Worm (Caenorhabditis elegans) whole organism, L4 larva: Measurements from ENCODE around the gene Y66D12A.6.
A peak's percentile ranks its signal among the peaks of the same experiment; 100 is the strongest.

Experiments used
- F10B5.3 ChIP-seq: sonication (generic microtip); optimal IDR thresholded peaks from 2 replicates; lab custom pipeline; 2016; ENCODE audit warnings: mild to moderate bottlenecking, missing genetic modification characterization, missing compliant biosample characterization
- R02D3.7 ChIP-seq: fragments of 150-350 bp; sonication (generic microtip); optimal IDR thresholded peaks from 3 replicates; lab custom pipeline; 2014; ENCODE audit warnings: missing biosample characterization, missing genetic modification characterization
- T20F7.1 ChIP-seq: fragments of 200-800 bp; sonication (Bioruptor generic); optimal IDR thresholded peaks from 2 replicates; lab custom pipeline; 2018; ENCODE audit warnings: mild to moderate bottlenecking, missing genetic modification characterization, missing compliant biosample characterization
- T26A8.4 ChIP-seq: fragments of 200-800 bp; sonication (Bioruptor generic); IDR thresholded peaks from 2 replicates; pipeline ENCODE4 v1.3.6; 2022; ENCODE audit warnings: missing genetic modification characterization, missing compliant biosample characterization
- Y48G9A.11 ChIP-seq: fragments of 200-800 bp; sonication (Bioruptor generic); IDR thresholded peaks from 2 replicates; pipeline ENCODE4 v1.3.6; 2022; ENCODE audit warnings: missing genetic modification reagents, missing genetic modification characterization, missing compliant biosample characterization
- aha-1 ChIP-seq: fragments of 150-350 bp; peaks from one replicate; lab custom pipeline; 2014; ENCODE audit warnings: missing biosample characterization, missing genetic modification characterization
- arid-1 ChIP-seq: fragments of 200-800 bp; sonication (Bioruptor generic); conservative IDR thresholded peaks from 2 replicates; pipeline ENCODE4 v1.3.6; 2022; ENCODE audit warnings: missing genetic modification reagents, missing genetic modification characterization, missing compliant biosample characterization
- ceh-20 ChIP-seq: fragments of 200-800 bp; sonication (Bioruptor generic); IDR thresholded peaks from 2 replicates; pipeline ENCODE4 v1.3.6; 2022; ENCODE audit warnings: missing genetic modification reagents, missing genetic modification characterization, missing compliant biosample characterization
- ceh-28 ChIP-seq: fragments of 150-350 bp; optimal IDR thresholded peaks from 2 replicates; lab custom pipeline; 2014; ENCODE audit warnings: missing biosample characterization, missing genetic modification reagents, missing genetic modification characterization
- cey-2 ChIP-seq: sonication (generic microtip); optimal IDR thresholded peaks from 3 replicates; lab custom pipeline; 2017; ENCODE audit warnings: missing genetic modification characterization, mild to moderate bottlenecking, missing compliant biosample characterization, antibody characterized with exemption, borderline replicate concordance; ENCODE audit not compliant: insufficient read depth
- daf-19 ChIP-seq: fragments of 200-800 bp; sonication (Bioruptor generic); conservative IDR thresholded peaks from 2 replicates; pipeline ENCODE4 v1.3.6; 2022; ENCODE audit warnings: missing genetic modification characterization, missing compliant biosample characterization
- dpl-1 ChIP-seq: fragments of 150-350 bp; optimal IDR thresholded peaks from 2 replicates; lab custom pipeline; 2014; ENCODE audit warnings: missing biosample characterization, missing genetic modification reagents, missing genetic modification characterization
- egl-43 ChIP-seq: fragments of 200-800 bp; sonication (Bioruptor generic); IDR thresholded peaks from 2 replicates; pipeline ENCODE4 v1.3.6; 2022; ENCODE audit warnings: missing genetic modification reagents, missing genetic modification characterization, missing compliant biosample characterization
- hif-1 ChIP-seq, 2 experiments: sonication (generic microtip); optimal IDR thresholded peaks; 2 replicates each; lab custom pipeline; 2016 to 2017; ENCODE audit warnings: missing compliant biosample characterization in 2 of 2, missing genetic modification characterization in 2 of 2, missing genetic modification reagents in 2 of 2, missing genotype in 2 of 2, mild to moderate bottlenecking in 1 of 2
- lin-13 ChIP-seq: fragments of 150-350 bp; optimal IDR thresholded peaks from 2 replicates; lab custom pipeline; 2014; ENCODE audit warnings: missing biosample characterization, missing genetic modification reagents, missing genetic modification characterization
- lin-38 ChIP-seq: fragments of 200-800 bp; sonication (Bioruptor generic); IDR thresholded peaks from 2 replicates; pipeline ENCODE4 v1.3.6; 2022; ENCODE audit warnings: missing genetic modification reagents, missing genetic modification characterization, missing compliant biosample characterization
- lsy-2 ChIP-seq, 2 experiments: fragments of 150-350 bp in 1 of 2; sonication (generic microtip) in 1 of 2; optimal IDR thresholded peaks; 2 replicates each; lab custom pipeline; 2014 to 2017; ENCODE audit warnings: missing biosample characterization in 2 of 2, missing genetic modification characterization in 2 of 2
- madf-5 ChIP-seq, 2 experiments: fragments of 200-800 bp; sonication (Bioruptor generic); IDR thresholded peaks; 2 replicates each; pipeline ENCODE4 v1.3.6; 2022; ENCODE audit warnings: missing compliant biosample characterization in 2 of 2, missing genetic modification characterization in 2 of 2
- madf-9 ChIP-seq: fragments of 200-800 bp; sonication (Bioruptor generic); conservative IDR thresholded peaks from 2 replicates; pipeline ENCODE4 v1.3.6; 2022; ENCODE audit warnings: missing genetic modification reagents, missing genetic modification characterization, missing compliant biosample characterization
- mep-1 ChIP-seq: fragments of 150-350 bp; sonication (generic microtip); optimal IDR thresholded peaks from 3 replicates; lab custom pipeline; 2014; ENCODE audit warnings: missing biosample characterization, missing genetic modification characterization
- mxl-2 ChIP-seq: fragments of 200-800 bp; sonication (Bioruptor generic); conservative IDR thresholded peaks from 2 replicates; pipeline ENCODE4 v1.3.6; 2022; ENCODE audit warnings: missing genetic modification reagents, missing genetic modification characterization, missing compliant biosample characterization
- mxl-3 ChIP-seq: fragments of 200-800 bp; sonication (Bioruptor generic); optimal IDR thresholded peaks from 2 replicates; lab custom pipeline; 2018; ENCODE audit warnings: mild to moderate bottlenecking, missing genetic modification characterization, missing compliant biosample characterization
- nhr-102 ChIP-seq: sonication (generic microtip); optimal IDR thresholded peaks from 2 replicates; lab custom pipeline; 2016; ENCODE audit warnings: mild to moderate bottlenecking, missing genetic modification characterization, moderate library complexity, missing compliant biosample characterization
- nhr-237 ChIP-seq: sonication (generic microtip); optimal IDR thresholded peaks from 2 replicates; lab custom pipeline; 2017; ENCODE audit warnings: missing biosample characterization, missing genetic modification characterization
- nhr-28 ChIP-seq: fragments of 150-350 bp; optimal IDR thresholded peaks from 2 replicates; lab custom pipeline; 2014; ENCODE audit warnings: missing biosample characterization, missing genetic modification characterization
- nhr-41 ChIP-seq: fragments of 200-800 bp; sonication (Bioruptor generic); IDR thresholded peaks from 2 replicates; pipeline ENCODE4 v1.3.6; 2022; ENCODE audit warnings: missing genetic modification reagents, missing genetic modification characterization, missing compliant biosample characterization
- nhr-77 ChIP-seq: fragments of 150-350 bp; optimal IDR thresholded peaks from 2 replicates; lab custom pipeline; 2014; ENCODE audit warnings: missing biosample characterization, missing genetic modification characterization
- php-3 ChIP-seq: fragments of 200-800 bp; sonication (Bioruptor generic); IDR thresholded peaks from 2 replicates; pipeline ENCODE4 v1.3.6; 2022; ENCODE audit warnings: missing genetic modification reagents, missing genetic modification characterization, missing compliant biosample characterization
- pqm-1 ChIP-seq: sonication (generic microtip); optimal IDR thresholded peaks from 2 replicates; lab custom pipeline; 2017; ENCODE audit warnings: missing biosample characterization, missing genetic modification characterization
- spr-3 ChIP-seq: fragments of 200-800 bp; sonication (Bioruptor generic); optimal IDR thresholded peaks from 2 replicates; lab custom pipeline; 2018; ENCODE audit warnings: mild to moderate bottlenecking, missing genetic modification characterization, missing compliant biosample characterization
- tra-1 ChIP-seq: fragments of 200-800 bp; sonication (Bioruptor generic); IDR thresholded peaks from 2 replicates; pipeline ENCODE4 v1.3.6; 2022; ENCODE audit warnings: missing genetic modification reagents, missing genetic modification characterization, missing compliant biosample characterization
- vab-7 ChIP-seq: fragments of 200-800 bp; sonication (Bioruptor generic); IDR thresholded peaks from 2 replicates; pipeline ENCODE4 v1.3.6; 2022; ENCODE audit warnings: missing genetic modification reagents, missing genetic modification characterization, missing compliant biosample characterization

The Y66D12A.6 gene

ce11 chrIII:11624838-11625292, 43.7 kb upstream of the Y66D12A.6 start, which contains the start of gene gly-8:
TSS of gene gly-8 (plus strand) at chrIII:11625242.
- TF ChIP-seq madf-9 = no peak
- no peak for TF ChIP-seq mxl-3 (GFP tag; lab: Kevin White, UChicago)
- TF ChIP-seq vab-7 (GFP tag; lab: Robert Waterston, UW) = no peak
- TF ChIP-seq arid-1 (GFP tag; lab: Robert Waterston, UW) = no peak
- TF ChIP-seq lsy-2 (tag; optimal IDR thresholded peaks at IDR 0.05; lab: Kevin White, UChicago) = peak in 1 of 2 experiments; percentile 43
- peak; percentile 49 for TF ChIP-seq dpl-1
- no peak for TF ChIP-seq lin-38 (GFP tag; lab: Robert Waterston, UW)
- no peak for TF ChIP-seq mep-1 (tag; lab: Kevin White, UChicago)
- TF ChIP-seq R02D3.7 (tag; lab: Kevin White, UChicago) = no peak
- TF ChIP-seq spr-3 (GFP tag; lab: Kevin White, UChicago) = no peak
- no peak for TF ChIP-seq daf-19 (GFP tag; lab: Robert Waterston, UW)
- no peak for TF ChIP-seq T26A8.4 (GFP tag; lab: Robert Waterston, UW)
- TF ChIP-seq ceh-28 = no peak
- no peak for TF ChIP-seq madf-5 (GFP tag; IDR thresholded peaks at IDR 0.05; lab: Robert Waterston, UW)
- TF ChIP-seq nhr-28 = peak; percentile 45
- TF ChIP-seq mxl-2 (GFP tag; lab: Robert Waterston, UW) = no peak
- TF ChIP-seq hif-1 (tag; optimal IDR thresholded peaks at IDR 0.05; lab: Kevin White, UChicago) = no peak

ce11 chrIII:11616446-11616845, 35.2 kb upstream of the Y66D12A.6 start, which contains the start of gene ceh-91:
TSS of gene ceh-91 (plus strand) at chrIII:11616746.
- TF ChIP-seq T26A8.4 (GFP tag; lab: Robert Waterston, UW) (no peak), php-3 (GFP tag; lab: Robert Waterston, UW) (no peak), nhr-77 (tag; lab: Kevin White, UChicago) (no peak), F10B5.3 (no peak), nhr-41 (GFP tag; lab: Robert Waterston, UW) (no peak), ceh-20 (no peak), mxl-2 (GFP tag; lab: Robert Waterston, UW) (no peak), lin-13 (GFP tag; lab: Kevin White, UChicago) (no peak), T20F7.1 (GFP tag; lab: Kevin White, UChicago) (no peak), pqm-1 (tag; lab: Kevin White, UChicago) (no peak), aha-1 (tag; lab: Kevin White, UChicago) (no peak)
- TF ChIP-seq, all 104 proteins: peak for 0

ce11 chrIII:11615802-11616201, 34.6 kb upstream of the Y66D12A.6 start:
- TF ChIP-seq nhr-102 (tag; lab: Kevin White, UChicago) = no peak
- TF ChIP-seq aha-1 (tag; lab: Kevin White, UChicago) = peak; percentile 23
- TF ChIP-seq cey-2 = no peak
- peak; percentile 62 for TF ChIP-seq Y48G9A.11 (GFP tag; lab: Robert Waterston, UW)

ce11 chrIII:11614874-11615273, 33.7 kb upstream of the Y66D12A.6 start:
- TF ChIP-seq nhr-237 (tag; lab: Kevin White, UChicago) = no peak
- TF ChIP-seq tra-1 (GFP tag; lab: Robert Waterston, UW) = no peak
- peak; percentile 99 for TF ChIP-seq ceh-28
- no peak for TF ChIP-seq aha-1 (tag; lab: Kevin White, UChicago)
- TF ChIP-seq mxl-2 (GFP tag; lab: Robert Waterston, UW) = no peak
- TF ChIP-seq, all 104 proteins: peak for 1

ce11 chrIII:11614325-11614724, 33.1 kb upstream of the Y66D12A.6 start:
- peak; percentile 99 for TF ChIP-seq ceh-28

ce11 chrIII:11612371-11612770, 31.2 kb upstream of the Y66D12A.6 start, which contains the start of the genes Y66A7A.9 and Y66A7A.4:
TSS of gene Y66A7A.9 (minus strand) at chrIII:11612471.
TSS of gene Y66A7A.4 (plus strand) at chrIII:11612607.
- TF ChIP-seq aha-1 (tag; lab: Kevin White, UChicago) (peak; percentile 32), egl-43 (no peak)
